Fruit fly (Drosophila melanogaster): ENCODE data around the gene Pi3K68D.
A peak's percentile ranks its signal among the peaks of the same experiment; 100 is the strongest.

The Pi3K68D gene

dm6 chr3L:11789773-11790172 is at the start of gene Pi3K68D:
Gene Pi3K68D (minus strand): TSS chr3L:11790013.
- TF ChIP-seq Dll (optimal IDR thresholded peaks at IDR 0.05) (no peak), psq (optimal IDR thresholded peaks at IDR 0.05) (peak; percentile 8)

DNA sequence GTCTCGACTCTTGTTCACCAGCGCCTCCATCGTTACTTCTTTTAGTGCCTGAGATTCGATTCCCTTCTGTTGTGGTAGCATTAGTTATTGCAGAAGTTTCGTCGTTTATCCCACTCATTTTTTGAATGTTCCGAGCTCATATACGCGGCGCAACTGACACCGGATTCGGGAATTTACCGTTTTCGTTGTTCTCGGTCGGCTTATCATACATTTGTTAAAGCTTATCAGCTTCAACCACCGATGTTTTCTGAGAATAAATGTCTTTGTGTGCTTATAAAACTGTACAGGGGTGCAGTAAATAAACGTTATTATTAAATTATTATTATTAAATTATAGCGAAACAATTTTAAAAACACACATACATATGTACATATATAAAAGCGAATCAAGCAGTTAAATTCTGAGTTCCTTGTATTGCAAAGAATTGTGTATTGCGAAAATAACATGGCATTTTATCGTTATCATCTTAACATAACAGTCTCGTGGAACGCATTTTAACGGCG is 46.8 kb upstream of the Pi3K68D start, which contains the start of gene CG43064:
Gene CG43064 (minus strand): TSS at position 147 of the 503 bp plus-strand sequence.
- TF ChIP-seq CG8478 (optimal IDR thresholded peaks at IDR 0.05) (no peak), psq (optimal IDR thresholded peaks at IDR 0.05) (no peak), EcR (GFP tag; optimal IDR thresholded peaks at IDR 0.05) (no peak), usp (GFP tag; optimal IDR thresholded peaks at IDR 0.05) (no peak), pan (optimal IDR thresholded peaks at IDR 0.05) (no peak), Dll (optimal IDR thresholded peaks at IDR 0.05) (no peak)

DNA sequence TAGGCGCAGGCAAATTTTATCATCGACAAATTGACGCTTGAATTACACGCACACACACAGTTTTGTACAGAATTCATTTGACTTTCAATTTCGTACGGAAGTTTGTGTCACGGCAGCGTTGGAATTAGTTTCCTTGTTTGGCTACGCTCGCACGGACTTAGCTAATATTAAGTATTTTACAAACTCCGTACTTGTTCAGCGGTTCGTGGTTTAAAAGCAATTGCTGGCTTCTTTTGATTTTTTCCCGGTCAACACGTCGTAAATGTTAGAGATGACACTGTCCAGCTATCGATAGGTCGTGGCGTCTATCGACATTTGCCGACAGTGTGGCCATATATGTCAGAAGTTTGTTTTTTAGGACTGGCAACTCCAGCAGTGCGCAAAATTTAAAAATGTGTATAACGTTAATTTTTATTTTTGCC is 43.5 kb upstream of the Pi3K68D start, which contains the start of gene CycA:
Gene CycA (minus strand): TSS at position 283 of the 422 bp plus-strand sequence.
- TF ChIP-seq usp (GFP tag; optimal IDR thresholded peaks at IDR 0.05) (no peak), EcR (GFP tag; optimal IDR thresholded peaks at IDR 0.05) (no peak), Dll (optimal IDR thresholded peaks at IDR 0.05) (no peak), psq (optimal IDR thresholded peaks at IDR 0.05) (no peak), pan (optimal IDR thresholded peaks at IDR 0.05) (no peak), CG8478 (optimal IDR thresholded peaks at IDR 0.05) (no peak)

DNA sequence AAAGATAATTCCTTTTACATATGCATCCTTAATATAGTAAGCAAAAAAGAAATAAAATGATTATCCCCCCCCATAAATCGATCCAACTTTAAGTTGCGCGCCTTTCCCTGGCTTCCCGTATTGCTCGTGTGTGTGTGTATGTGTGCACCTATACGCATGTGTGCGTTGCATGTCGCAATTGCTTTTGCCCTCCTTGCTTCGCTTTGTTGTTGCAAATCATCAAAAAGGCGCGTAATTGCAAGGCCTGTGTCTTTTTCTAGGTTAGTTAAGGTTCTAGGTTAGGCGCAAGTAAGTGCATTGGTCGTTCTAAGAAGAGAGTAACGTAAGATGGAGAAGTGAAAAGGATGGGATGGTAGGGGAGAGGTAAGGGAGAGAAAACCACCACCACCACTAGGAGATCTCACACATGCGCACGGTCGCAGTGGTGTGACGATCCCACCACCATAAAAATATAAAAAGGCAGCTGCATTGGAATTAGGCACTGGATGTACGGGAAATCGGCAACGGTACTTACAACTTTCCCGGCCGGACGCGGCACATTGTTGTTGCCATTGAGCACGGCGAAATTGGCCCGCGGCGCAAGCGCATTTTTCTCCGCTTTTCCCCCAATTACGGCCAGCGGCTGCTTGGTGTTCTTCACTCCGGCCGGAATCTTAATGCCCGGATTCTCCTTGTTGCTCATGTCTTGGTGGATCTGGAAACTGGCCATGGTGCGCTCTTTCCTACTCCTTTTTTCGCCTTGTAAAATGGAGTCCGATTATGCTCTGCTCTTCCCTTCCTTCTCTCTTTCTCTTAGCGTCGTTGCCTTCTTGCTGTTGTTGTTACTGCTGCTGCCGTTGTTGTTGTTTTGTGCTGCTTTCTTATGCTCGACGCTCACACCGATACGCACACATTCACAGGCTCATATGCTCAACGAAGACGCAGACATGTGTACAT is 42.8 kb upstream of the Pi3K68D start:
- no peak for TF ChIP-seq psq (optimal IDR thresholded peaks at IDR 0.05)
- no peak for TF ChIP-seq usp (GFP tag; optimal IDR thresholded peaks at IDR 0.05)
- TF ChIP-seq pan (optimal IDR thresholded peaks at IDR 0.05) = no peak
- no peak for TF ChIP-seq CG8478 (optimal IDR thresholded peaks at IDR 0.05)
- TF ChIP-seq Dll (optimal IDR thresholded peaks at IDR 0.05) = no peak
- TF ChIP-seq EcR (GFP tag; optimal IDR thresholded peaks at IDR 0.05) = no peak

dm6 chr3L:11831199-11831598 is 41.4 kb upstream of the Pi3K68D start:
- no peak for TF ChIP-seq Dll (optimal IDR thresholded peaks at IDR 0.05)
- TF ChIP-seq pan (optimal IDR thresholded peaks at IDR 0.05) = no peak
- no peak for TF ChIP-seq usp (GFP tag; optimal IDR thresholded peaks at IDR 0.05)
- no peak for TF ChIP-seq psq (optimal IDR thresholded peaks at IDR 0.05)
- TF ChIP-seq CG8478 (optimal IDR thresholded peaks at IDR 0.05) = no peak
- TF ChIP-seq EcR (GFP tag; optimal IDR thresholded peaks at IDR 0.05) = no peak

- TF ChIP-seq EcR (GFP tag; optimal IDR thresholded peaks at IDR 0.05) = no peak
- no peak for TF ChIP-seq usp (GFP tag; optimal IDR thresholded peaks at IDR 0.05)
- no peak for TF ChIP-seq pan (optimal IDR thresholded peaks at IDR 0.05)
- no peak for TF ChIP-seq Dll (optimal IDR thresholded peaks at IDR 0.05)
- TF ChIP-seq CG8478 (optimal IDR thresholded peaks at IDR 0.05) = no peak
- TF ChIP-seq psq (optimal IDR thresholded peaks at IDR 0.05) = no peak
These were observed 38.9 kb upstream of the Pi3K68D start, which contains the start of gene CG7264 for dm6 chr3L:11828730-11829129. Gene CG7264 (plus strand): TSS chr3L:11829030.

DNA sequence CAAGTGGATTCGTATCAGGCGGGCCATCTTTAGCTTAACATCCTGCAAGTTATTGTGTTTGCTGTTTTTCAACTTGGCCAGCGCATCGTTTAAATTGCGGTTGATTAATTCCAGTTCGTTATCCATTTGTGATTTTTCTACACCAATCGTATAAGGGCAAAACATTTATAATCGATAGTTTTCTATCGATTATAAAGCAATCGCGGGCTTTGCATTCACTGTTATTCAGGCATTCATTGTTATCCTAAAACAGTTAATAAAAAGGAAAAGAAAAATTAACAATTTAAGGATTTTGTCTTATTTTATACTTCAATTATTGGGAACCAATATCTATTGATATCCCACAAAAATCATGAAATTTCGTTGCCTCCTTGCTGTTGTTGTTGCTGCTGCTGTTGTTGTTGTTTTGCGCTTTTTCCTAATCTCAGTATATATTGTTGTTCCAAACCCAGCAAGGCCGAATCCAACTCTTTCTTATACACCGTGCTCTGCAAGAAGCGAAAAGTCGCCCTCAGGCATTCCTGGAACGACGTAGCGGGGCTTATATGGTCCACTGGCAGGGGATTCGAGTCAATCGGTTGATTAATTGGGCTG is 35.8 kb upstream of the Pi3K68D start, which contains the start of gene CG32095:
Gene CG32095 (minus strand): TSS at position 173 of the 594 bp plus-strand sequence.
- TF ChIP-seq EcR (GFP tag; optimal IDR thresholded peaks at IDR 0.05) = no peak
- TF ChIP-seq usp (GFP tag; optimal IDR thresholded peaks at IDR 0.05) = no peak
- no peak for TF ChIP-seq psq (optimal IDR thresholded peaks at IDR 0.05)
- TF ChIP-seq CG8478 (optimal IDR thresholded peaks at IDR 0.05) = no peak
- TF ChIP-seq pan (optimal IDR thresholded peaks at IDR 0.05) = no peak
- TF ChIP-seq Dll (optimal IDR thresholded peaks at IDR 0.05) = no peak

DNA sequence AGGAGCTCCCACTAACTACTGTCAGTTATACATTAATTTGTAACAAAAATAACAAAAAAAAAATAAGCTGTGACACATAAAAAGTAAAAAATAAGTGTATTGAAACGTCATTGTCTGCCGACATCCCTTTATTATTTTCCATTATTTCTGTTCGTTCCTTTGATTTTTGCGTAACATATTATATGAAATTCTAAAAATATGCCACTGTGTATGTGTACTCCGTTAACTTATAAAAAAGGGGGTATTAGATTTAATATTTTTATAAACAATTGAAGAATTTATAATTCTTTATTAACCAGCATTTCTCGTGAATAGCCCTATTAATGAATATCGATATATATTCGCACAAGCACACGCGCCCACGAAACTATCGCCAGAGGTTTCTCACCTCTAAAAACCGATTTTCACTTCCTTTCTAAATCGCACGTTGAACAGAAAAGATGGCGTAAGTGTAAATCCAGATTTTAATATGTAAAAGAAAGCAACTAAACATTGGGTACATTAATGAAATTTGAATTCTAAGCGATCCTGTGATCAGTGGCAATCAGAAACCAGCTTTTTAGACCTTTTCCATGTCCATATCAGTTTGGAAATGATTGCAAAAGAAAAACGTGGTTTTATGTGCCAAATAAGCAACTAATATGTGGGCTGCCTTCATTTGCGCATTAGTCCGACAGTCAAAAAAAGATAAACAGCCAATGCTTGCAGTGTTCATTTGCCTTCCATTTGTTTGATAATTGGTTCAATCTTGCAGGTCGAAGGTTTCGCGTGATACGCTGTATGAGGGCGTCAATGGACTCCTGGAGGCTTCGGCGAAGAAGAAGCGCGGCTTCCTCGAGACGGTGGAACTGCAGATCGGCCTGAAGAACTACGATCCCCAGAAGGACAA is 32.9 kb upstream of the Pi3K68D start, which contains the start of gene RpL10Ab:
Gene RpL10Ab (plus strand): TSS at position 406 of the 889 bp plus-strand sequence.
- TF ChIP-seq EcR (GFP tag; optimal IDR thresholded peaks at IDR 0.05) = no peak
- no peak for TF ChIP-seq Dll (optimal IDR thresholded peaks at IDR 0.05)
- TF ChIP-seq usp (GFP tag; optimal IDR thresholded peaks at IDR 0.05) = no peak

dm6 chr3L:11821723-11822445 is 32.1 kb upstream of the Pi3K68D start, which contains the start of the genes CG11597 and CG5946:
Gene CG11597 (minus strand): TSS chr3L:11822275.
Gene CG5946 (minus strand): TSS chr3L:11822275.
- TF ChIP-seq psq (optimal IDR thresholded peaks at IDR 0.05) = no peak
- TF ChIP-seq pan (optimal IDR thresholded peaks at IDR 0.05) = no peak
- TF ChIP-seq usp (GFP tag; optimal IDR thresholded peaks at IDR 0.05) = no peak
- no peak for TF ChIP-seq EcR (GFP tag; optimal IDR thresholded peaks at IDR 0.05)
- TF ChIP-seq Dll (optimal IDR thresholded peaks at IDR 0.05) = no peak
- TF ChIP-seq CG8478 (optimal IDR thresholded peaks at IDR 0.05) = no peak

dm6 chr3L:11819639-11820456 is 30.0 kb upstream of the Pi3K68D start:
- TF ChIP-seq Dll (optimal IDR thresholded peaks at IDR 0.05) = peak; percentile 41
- no peak for TF ChIP-seq usp (GFP tag; optimal IDR thresholded peaks at IDR 0.05)
- TF ChIP-seq EcR (GFP tag; optimal IDR thresholded peaks at IDR 0.05) = no peak

Measured in whole organism.